Fruit fly (Drosophila melanogaster) whole organism, wandering third instar larva: ENCODE results near the gene CNPYb.
A peak's percentile ranks its signal among the peaks of the same experiment; 100 is the strongest.

Experiments
- CG32264 ChIP-seq: fragments of 200-800 bp; sonication (Bioruptor generic); optimal IDR thresholded peaks from 2 replicates; lab custom pipeline; 2016; ENCODE audit warnings: missing biosample characterization, missing genetic modification characterization
- CG9705 ChIP-seq: fragments of 200-800 bp; sonication (Bioruptor generic); optimal IDR thresholded peaks from 2 replicates; lab custom pipeline; 2018; ENCODE audit warnings: missing biosample characterization, mild to moderate bottlenecking, missing genetic modification characterization
- CrebA ChIP-seq: fragments of 200-800 bp; sonication (Bioruptor generic); optimal IDR thresholded peaks from 2 replicates; lab custom pipeline; 2016; ENCODE audit warnings: missing biosample characterization, mild to moderate bottlenecking, missing genetic modification characterization, borderline replicate concordance
- Dfd ChIP-seq: fragments of >200 bp; optimal IDR thresholded peaks from 2 replicates; lab custom pipeline; 2017; ENCODE audit warnings: missing biosample characterization, missing genetic modification characterization
- Dif ChIP-seq: fragments of 200-275, 200-300 bp; sonication (Bioruptor generic); optimal IDR thresholded peaks from 2 replicates; lab custom pipeline; 2018; ENCODE audit warnings: missing biosample characterization, missing genetic modification characterization; ENCODE audit not compliant: partially characterized antibody
- GATAd ChIP-seq: sonication (Bioruptor generic); optimal IDR thresholded peaks from 2 replicates; lab custom pipeline; 2016; ENCODE audit warnings: missing biosample characterization, missing genetic modification characterization
- HLH106 ChIP-seq: fragments of 200-800 bp; optimal IDR thresholded peaks from 3 replicates; lab custom pipeline; 2019; ENCODE audit warnings: missing biosample characterization, mild to moderate bottlenecking, missing genetic modification characterization, moderate library complexity
- Hnf4 ChIP-seq: fragments of 200-800 bp; sonication (Bioruptor generic); optimal IDR thresholded peaks from 2 replicates; lab custom pipeline; 2016; ENCODE audit warnings: missing biosample characterization, mild to moderate bottlenecking, missing genetic modification characterization
- Hr78 ChIP-seq: fragments of >200 bp; optimal IDR thresholded peaks from 2 replicates; lab custom pipeline; 2017; ENCODE audit warnings: missing biosample characterization, missing genetic modification characterization
- Hr83 ChIP-seq: fragments of 200-300 bp; sonication (Bioruptor generic); optimal IDR thresholded peaks from 2 replicates; lab custom pipeline; 2016; ENCODE audit warnings: missing biosample characterization, mild to moderate bottlenecking, missing genetic modification characterization, moderate library complexity; ENCODE audit not compliant: poor library complexity, severe bottlenecking
- Mio ChIP-seq: sonication (Bioruptor generic); optimal IDR thresholded peaks from 2 replicates; lab custom pipeline; 2016; ENCODE audit warnings: missing biosample characterization, missing genetic modification characterization
- Myc ChIP-seq: fragments of >200 bp; optimal IDR thresholded peaks from 2 replicates; lab custom pipeline; 2017
- N ChIP-seq: fragments of >200 bp; optimal IDR thresholded peaks from 2 replicates; lab custom pipeline; 2018; ENCODE audit warnings: missing biosample characterization, missing external identifiers, missing genetic modification characterization
- OdsH ChIP-seq: fragments of 200-800 bp; sonication (Bioruptor generic); optimal IDR thresholded peaks from 2 replicates; lab custom pipeline; 2016; ENCODE audit warnings: missing biosample characterization, mild to moderate bottlenecking, missing genetic modification characterization
- Rel ChIP-seq, 2 experiments: fragments of 200-800 bp; sonication (Bioruptor generic) in 1 of 2; optimal IDR thresholded peaks; 2 replicates in 1 of 2; 3 replicates in 1 of 2; lab custom pipeline; 2016 to 2019; ENCODE audit warnings: mild to moderate bottlenecking in 2 of 2, missing biosample characterization in 2 of 2, missing genetic modification characterization in 2 of 2, moderate library complexity in 1 of 2
- Sp1 ChIP-seq: fragments of 200-800 bp; sonication (Bioruptor generic); optimal IDR thresholded peaks from 3 replicates; lab custom pipeline; 2019; ENCODE audit warnings: missing biosample characterization, mild to moderate bottlenecking, missing genetic modification characterization, moderate library complexity
- Vsx2 ChIP-seq: fragments of 200-300, 225-300 bp; sonication (Bioruptor generic); optimal IDR thresholded peaks from 2 replicates; lab custom pipeline; 2018; ENCODE audit warnings: missing biosample characterization, missing genetic modification characterization; ENCODE audit not compliant: partially characterized antibody
- br ChIP-seq: fragments of 200-800 bp; sonication (Bioruptor generic); optimal IDR thresholded peaks from 2 replicates; lab custom pipeline; 2016; ENCODE audit warnings: missing biosample characterization, missing genetic modification characterization
- brk ChIP-seq: fragments of 200-800 bp; sonication (Bioruptor generic); optimal IDR thresholded peaks from 2 replicates; lab custom pipeline; 2016; ENCODE audit warnings: missing biosample characterization, mild to moderate bottlenecking, missing genetic modification characterization
- dl ChIP-seq, 2 experiments: fragments of 175-275, 200-275 bp in 1 of 2; fragments of 200-275 bp in 1 of 2; sonication (Bioruptor generic); optimal IDR thresholded peaks; lab custom pipeline; 2018; ENCODE audit warnings: mild to moderate bottlenecking in 2 of 2, missing biosample characterization in 2 of 2, missing genetic modification characterization in 2 of 2, moderate library complexity in 2 of 2; ENCODE audit not compliant: partially characterized antibody in 2 of 2, insufficient read depth in 1 of 2
- dmrt93B ChIP-seq: fragments of 200-800 bp; sonication (Bioruptor generic); optimal IDR thresholded peaks from 2 replicates; lab custom pipeline; 2018; ENCODE audit warnings: missing biosample characterization, mild to moderate bottlenecking, missing genetic modification characterization
- dsf ChIP-seq: sonication (Bioruptor generic); optimal IDR thresholded peaks from 2 replicates; lab custom pipeline; 2016; ENCODE audit warnings: missing biosample characterization, missing genetic modification characterization, borderline replicate concordance
- foxo ChIP-seq, 2 experiments: fragments of 200-800 bp; sonication (Bioruptor generic); optimal IDR thresholded peaks; 2 replicates in 1 of 2; 3 replicates in 1 of 2; lab custom pipeline; 2016 to 2017; ENCODE audit warnings: missing biosample characterization in 2 of 2, missing genetic modification characterization in 2 of 2
- fru ChIP-seq: fragments of 200-800 bp; sonication (Bioruptor generic); optimal IDR thresholded peaks from 3 replicates; lab custom pipeline; 2016; ENCODE audit warnings: missing biosample characterization, mild to moderate bottlenecking, missing genetic modification characterization
- h ChIP-seq: fragments of 200-800 bp; sonication (Bioruptor generic); optimal IDR thresholded peaks from 3 replicates; lab custom pipeline; 2016; ENCODE audit warnings: missing biosample characterization, mild to moderate bottlenecking, missing genetic modification characterization
- jim ChIP-seq: fragments of 175-275, 200-325 bp; sonication (Bioruptor generic); optimal IDR thresholded peaks from 2 replicates; lab custom pipeline; 2016; ENCODE audit warnings: missing biosample characterization, mild to moderate bottlenecking, missing genetic modification characterization
- lola ChIP-seq: fragments of >200 bp; optimal IDR thresholded peaks from 2 replicates; lab custom pipeline; 2017; ENCODE audit warnings: missing biosample characterization, missing genetic modification characterization
- psq ChIP-seq: fragments of 200-800 bp; sonication (Bioruptor generic); optimal IDR thresholded peaks from 3 replicates; lab custom pipeline; 2017; ENCODE audit warnings: missing biosample characterization, mild to moderate bottlenecking, missing genetic modification characterization, moderate library complexity
- rgr ChIP-seq: fragments of 200-800 bp; sonication (Bioruptor generic); optimal IDR thresholded peaks from 3 replicates; lab custom pipeline; 2016; ENCODE audit warnings: missing biosample characterization, mild to moderate bottlenecking, missing genetic modification characterization
- sage ChIP-seq: fragments of 200-800 bp; sonication (Bioruptor generic); optimal IDR thresholded peaks from 2 replicates; lab custom pipeline; 2016; ENCODE audit warnings: missing biosample characterization, mild to moderate bottlenecking, missing genetic modification characterization
- sv ChIP-seq: fragments of 200-800 bp; sonication (Bioruptor generic); optimal IDR thresholded peaks from 3 replicates; lab custom pipeline; 2016; ENCODE audit warnings: missing biosample characterization, missing genetic modification characterization
- usp ChIP-seq: fragments of >200 bp; optimal IDR thresholded peaks from 2 replicates; lab custom pipeline; 2017; ENCODE audit warnings: missing biosample characterization, missing genetic modification characterization
- woc ChIP-seq: sonication (Bioruptor generic); optimal IDR thresholded peaks from 2 replicates; lab custom pipeline; 2016; ENCODE audit warnings: missing biosample characterization, mild to moderate bottlenecking, missing genetic modification characterization

Gene CNPYb

dm6 chr3L:19097102-19097501, 1.1 kb upstream of the CNPYb start:
- peak; percentile 59 for TF ChIP-seq Dfd (GFP tag; lab: Kevin White, UChicago)
- TF ChIP-seq Hr78: no peak
- no peak for TF ChIP-seq psq (GFP tag; lab: Kevin White, UChicago)
- TF ChIP-seq brk (GFP tag; lab: Kevin White, UChicago): no peak

dm6 chr3L:19092125-19093058, 3.6 kb downstream of the CNPYb start, which contains the start of gene MESR6:
Gene MESR6, plus strand, starts transcription at chr3L:19092670.
- TF ChIP-seq Sp1 (GFP tag; lab: Kevin White, UChicago) (peak; percentile 17), Rel (GFP tag; optimal IDR thresholded peaks at IDR 0.05; lab: Kevin White, UChicago) (no peak), Rel (tag; optimal IDR thresholded peaks at IDR 0.05; lab: Kevin White, UChicago) (peak; percentile 79), foxo (GFP tag; optimal IDR thresholded peaks at IDR 0.05; lab: Kevin White, UChicago) (no peak), Mio (no peak), h (GFP tag; lab: Kevin White, UChicago) (peak; percentile 22), Hr83 (GFP tag; lab: Kevin White, UChicago) (peak; percentile 30)

- TF ChIP-seq psq (GFP tag; lab: Kevin White, UChicago) (no peak), rgr (GFP tag; lab: Kevin White, UChicago) (no peak), sage (peak; percentile 24), Dif (GFP tag; lab: Kevin White, UChicago) (peak; percentile 7), Dfd (GFP tag; lab: Kevin White, UChicago) (peak; percentile 61)
- TF ChIP-seq, all 38 proteins: peak for 3
Observed at dm6 chr3L:19091423-19092124, 4.4 kb downstream of the CNPYb start.

dm6 chr3L:19089120-19089519, 6.9 kb downstream of the CNPYb start:
- TF ChIP-seq rgr (GFP tag; lab: Kevin White, UChicago): no peak
- no peak for TF ChIP-seq dl (GFP tag; optimal IDR thresholded peaks at IDR 0.05; lab: Kevin White, UChicago; ENCODE audit: insufficient read depth in 1 of 2, partially characterized antibody in 2 of 2)

dm6 chr3L:19087369-19088275, 8.4 kb downstream of the CNPYb start:
- TF ChIP-seq CrebA (GFP tag; lab: Kevin White, UChicago): no peak
- no peak for TF ChIP-seq h (GFP tag; lab: Kevin White, UChicago)
- TF ChIP-seq fru (GFP tag; lab: Kevin White, UChicago): no peak
- TF ChIP-seq foxo (GFP tag; optimal IDR thresholded peaks at IDR 0.05; lab: Kevin White, UChicago): peak in 1 of 2 experiments; percentile 24
- no peak for TF ChIP-seq OdsH (GFP tag; lab: Kevin White, UChicago)
- no peak for TF ChIP-seq Vsx2 (GFP tag; lab: Kevin White, UChicago)
- no peak for TF ChIP-seq CG32264 (GFP tag; lab: Kevin White, UChicago)
- TF ChIP-seq dmrt93B (GFP tag; lab: Kevin White, UChicago): no peak
- TF ChIP-seq Dfd (GFP tag; lab: Kevin White, UChicago): no peak
- no peak for TF ChIP-seq jim (GFP tag; lab: Kevin White, UChicago)
- TF ChIP-seq Hr83 (GFP tag; lab: Kevin White, UChicago): no peak
- TF ChIP-seq Myc (lab: Kevin White, UChicago): no peak
- TF ChIP-seq CG9705 (GFP tag; lab: Kevin White, UChicago): no peak
- no peak for TF ChIP-seq sv (GFP tag; lab: Kevin White, UChicago)
- TF ChIP-seq Hnf4 (GFP tag; lab: Kevin White, UChicago): no peak
- TF ChIP-seq sage: no peak
- no peak for TF ChIP-seq rgr (GFP tag; lab: Kevin White, UChicago)
- TF ChIP-seq N (GFP tag; lab: Kevin White, UChicago): no peak
- TF ChIP-seq Rel (GFP tag; optimal IDR thresholded peaks at IDR 0.05; lab: Kevin White, UChicago): no peak
- TF ChIP-seq Rel (tag; optimal IDR thresholded peaks at IDR 0.05; lab: Kevin White, UChicago): no peak
- TF ChIP-seq HLH106 (tag; lab: Kevin White, UChicago): peak; percentile 10
- TF ChIP-seq Dif (GFP tag; lab: Kevin White, UChicago): no peak
- no peak for TF ChIP-seq GATAd (GFP tag; lab: Kevin White, UChicago)
- no peak for TF ChIP-seq Mio
- TF ChIP-seq dsf (GFP tag; lab: Kevin White, UChicago): no peak
- TF ChIP-seq Sp1 (GFP tag; lab: Kevin White, UChicago): peak; percentile 28
- no peak for TF ChIP-seq br (GFP tag; lab: Kevin White, UChicago)
- no peak for TF ChIP-seq lola (GFP tag; lab: Kevin White, UChicago)
- no peak for TF ChIP-seq woc (GFP tag; lab: Kevin White, UChicago)
- TF ChIP-seq psq (GFP tag; lab: Kevin White, UChicago): peak; percentile 35
- no peak for TF ChIP-seq dl (GFP tag; optimal IDR thresholded peaks at IDR 0.05; lab: Kevin White, UChicago; ENCODE audit: insufficient read depth in 1 of 2, partially characterized antibody in 2 of 2)
- TF ChIP-seq usp: no peak
